Fruit fly (Drosophila melanogaster) whole organism, embryonic: ENCODE measurements around the gene Sb.

Experiments used
- CG10209 ChIP-seq: fragments of 200-800 bp; sonication (Bioruptor generic); optimal IDR thresholded peaks from 3 replicates; lab custom pipeline; 2017; ENCODE audit warnings: missing biosample characterization, mild to moderate bottlenecking, missing genetic modification characterization, missing genetic modification reagents
- CG11504 ChIP-seq: fragments of 200-800 bp; sonication (Bioruptor generic); optimal IDR thresholded peaks from 3 replicates; lab custom pipeline; 2019; ENCODE audit warnings: missing biosample characterization, mild to moderate bottlenecking, missing genetic modification characterization, moderate library complexity
- CG11723 ChIP-seq: fragments of 200-800 bp; sonication (Bioruptor generic); optimal IDR thresholded peaks from 2 replicates; lab custom pipeline; 2017; ENCODE audit warnings: missing biosample characterization, mild to moderate bottlenecking, missing genetic modification characterization
- CG13123 ChIP-seq: fragments of 200-800 bp; sonication (Bioruptor generic); optimal IDR thresholded peaks from 2 replicates; lab custom pipeline; 2016; ENCODE audit warnings: missing biosample characterization, missing genetic modification characterization
- CG1603 ChIP-seq: fragments of 200-800 bp; sonication (Bioruptor generic); optimal IDR thresholded peaks from 2 replicates; lab custom pipeline; 2019; ENCODE audit warnings: missing biosample characterization, mild to moderate bottlenecking, missing genetic modification characterization, moderate library complexity
- CG17361 ChIP-seq: fragments of 200-800 bp; sonication (Bioruptor generic); IDR thresholded peaks from 3 replicates; pipeline ENCODE4 v1.3.6; 2022; ENCODE audit warnings: missing biosample characterization, missing genetic modification characterization
- CG2678 ChIP-seq: fragments of 200-800 bp; sonication (Bioruptor generic); optimal IDR thresholded peaks from 3 replicates; lab custom pipeline; 2019; ENCODE audit warnings: missing biosample characterization, mild to moderate bottlenecking, missing genetic modification characterization, moderate library complexity
- CG30020 ChIP-seq: fragments of 200-800 bp; optimal IDR thresholded peaks from 2 replicates; lab custom pipeline; 2019; ENCODE audit warnings: missing biosample characterization, mild to moderate bottlenecking, missing genetic modification characterization, moderate library complexity
- CG32532 ChIP-seq: fragments of 200-800 bp; sonication (Bioruptor generic); IDR thresholded peaks from 2 replicates; pipeline ENCODE4 v1.3.6; 2022; ENCODE audit warnings: missing biosample characterization, missing genetic modification characterization
- CG33213 ChIP-seq: fragments of 200-800 bp; sonication (Bioruptor generic); optimal IDR thresholded peaks from 3 replicates; lab custom pipeline; 2016; ENCODE audit warnings: missing biosample characterization, missing genetic modification characterization
- CG6765 ChIP-seq: fragments of 200-800 bp; sonication (Bioruptor generic); optimal IDR thresholded peaks from 3 replicates; lab custom pipeline; 2017; ENCODE audit warnings: missing biosample characterization, mild to moderate bottlenecking, missing genetic modification characterization
- CG8290 ChIP-seq, 3 experiments: fragments of 200-800 bp; sonication (Bioruptor generic); optimal IDR thresholded peaks; 2 replicates each; lab custom pipeline; 2016 to 2019; ENCODE audit warnings: missing biosample characterization in 3 of 3, missing genetic modification characterization in 3 of 3, mild to moderate bottlenecking in 2 of 3, moderate library complexity in 1 of 3
- CG8765 ChIP-seq: fragments of 200-800 bp; sonication (Bioruptor generic); IDR thresholded peaks from 2 replicates; pipeline ENCODE4 v1.3.6; 2022; ENCODE audit warnings: missing biosample characterization, missing genetic modification characterization
- Dad ChIP-seq: fragments of 200-800 bp; sonication (Bioruptor generic); optimal IDR thresholded peaks from 3 replicates; lab custom pipeline; 2016; ENCODE audit warnings: missing biosample characterization, missing genetic modification characterization
- Dfd ChIP-seq, 2 experiments: fragments of >200 bp; optimal IDR thresholded peaks; 2 replicates each; lab custom pipeline; 2017; ENCODE audit warnings: missing biosample characterization in 2 of 2, missing genetic modification characterization in 2 of 2
- Dll ChIP-seq: fragments of 200-800 bp; sonication (Bioruptor generic); IDR thresholded peaks from 4 replicates; pipeline ENCODE4 v1.3.6; 2022; ENCODE audit warnings: missing biosample characterization, missing genetic modification characterization; ENCODE audit not compliant: partially characterized antibody
- Doc3 ChIP-seq: fragments of 200-800 bp; sonication (Bioruptor generic); IDR thresholded peaks from 3 replicates; pipeline ENCODE4 v1.3.6; 2022; ENCODE audit warnings: missing biosample characterization, missing genetic modification characterization; ENCODE audit not compliant: partially characterized antibody
- Drgx ChIP-seq: fragments of 200-800 bp; sonication (Bioruptor generic); IDR thresholded peaks from 2 replicates; pipeline ENCODE4 v1.3.6; 2022; ENCODE audit warnings: missing biosample characterization, missing genetic modification characterization
- Fer3 ChIP-seq: fragments of 200-800 bp; sonication (Bioruptor generic); optimal IDR thresholded peaks from 2 replicates; lab custom pipeline; 2018; ENCODE audit warnings: missing biosample characterization, mild to moderate bottlenecking, missing genetic modification characterization, moderate library complexity
- NK7.1 ChIP-seq: fragments of 200-800 bp; sonication (Bioruptor generic); optimal IDR thresholded peaks from 3 replicates; lab custom pipeline; 2016; ENCODE audit warnings: missing biosample characterization, missing genetic modification characterization
- Oaz ChIP-seq: fragments of 200-800 bp; sonication (Bioruptor generic); IDR thresholded peaks from 2 replicates; pipeline ENCODE4 v1.3.6; 2022; ENCODE audit warnings: missing biosample characterization, missing genetic modification characterization
- Opbp ChIP-seq: fragments of 200-800 bp; sonication (Bioruptor generic); IDR thresholded peaks from 3 replicates; pipeline ENCODE4 v1.3.6; 2022; ENCODE audit warnings: missing biosample characterization, missing genetic modification characterization; ENCODE audit not compliant: partially characterized antibody
- Optix ChIP-seq: fragments of 200-800 bp; sonication (Bioruptor generic); IDR thresholded peaks from 3 replicates; pipeline ENCODE4 v1.3.6; 2022; ENCODE audit warnings: missing biosample characterization, missing genetic modification characterization
- Rx ChIP-seq: fragments of 200-800 bp; sonication (Bioruptor generic); IDR thresholded peaks from 2 replicates; pipeline ENCODE4 v1.3.6; 2022; ENCODE audit warnings: missing biosample characterization, missing genetic modification characterization
- Trl ChIP-seq, 3 experiments: fragments of >200 bp in 2 of 3; fragments of 200-800 bp in 1 of 3; sonication (Bioruptor generic) in 1 of 3; optimal IDR thresholded peaks; 2 replicates in 1 of 3; 3 replicates in 2 of 3; lab custom pipeline; 2016 to 2017; ENCODE audit warnings: missing biosample characterization in 1 of 3, missing genetic modification characterization in 1 of 3
- Xrp1 ChIP-seq: fragments of 200-800 bp; sonication (Bioruptor generic); IDR thresholded peaks from 2 replicates; pipeline ENCODE4 v1.3.6; 2022; ENCODE audit warnings: missing biosample characterization, missing genetic modification characterization
- al ChIP-seq: fragments of 200-800 bp; sonication (Bioruptor generic); IDR thresholded peaks from 2 replicates; pipeline ENCODE4 v1.3.6; 2022; ENCODE audit warnings: missing biosample characterization, missing genetic modification characterization
- ara ChIP-seq: fragments of 200-800 bp; sonication (Bioruptor generic); IDR thresholded peaks from 2 replicates; pipeline ENCODE4 v1.3.6; 2022; ENCODE audit warnings: missing biosample characterization, missing genetic modification characterization
- btn ChIP-seq: fragments of 200-800 bp; sonication (Bioruptor generic); optimal IDR thresholded peaks from 2 replicates; lab custom pipeline; 2016; ENCODE audit warnings: missing biosample characterization, missing genetic modification characterization
- caup ChIP-seq: fragments of 200-800 bp; sonication (Bioruptor generic); optimal IDR thresholded peaks from 3 replicates; lab custom pipeline; 2017; ENCODE audit warnings: missing biosample characterization, mild to moderate bottlenecking, missing genetic modification characterization, moderate library complexity; ENCODE audit not compliant: severe bottlenecking
- chinmo ChIP-seq: fragments of 200-800 bp; sonication (Bioruptor generic); IDR thresholded peaks from 4 replicates; pipeline ENCODE4 v1.3.6; 2022; ENCODE audit warnings: missing biosample characterization, missing genetic modification characterization; ENCODE audit not compliant: partially characterized antibody
- danr ChIP-seq: fragments of 200-800 bp; sonication (Bioruptor generic); IDR thresholded peaks from 2 replicates; pipeline ENCODE4 v1.3.6; 2022; ENCODE audit warnings: missing biosample characterization, missing genetic modification characterization
- dysf ChIP-seq: fragments of 200-800 bp; sonication (Bioruptor generic); IDR thresholded peaks from 3 replicates; pipeline ENCODE4 v1.3.6; 2022; ENCODE audit warnings: missing biosample characterization, missing genetic modification characterization
- esg ChIP-seq: fragments of 200-800 bp; sonication (Bioruptor generic); conservative IDR thresholded peaks from 2 replicates; pipeline ENCODE4 v1.3.6; 2022; ENCODE audit warnings: missing biosample characterization, missing genetic modification characterization
- eyg ChIP-seq: fragments of 200-800 bp; sonication (Bioruptor generic); optimal IDR thresholded peaks from 3 replicates; lab custom pipeline; 2016; ENCODE audit warnings: missing biosample characterization, missing genetic modification characterization
- gem ChIP-seq: fragments of 200-800 bp; sonication (Bioruptor generic); optimal IDR thresholded peaks from 2 replicates; lab custom pipeline; 2019; ENCODE audit warnings: missing biosample characterization, mild to moderate bottlenecking, missing genetic modification characterization, moderate library complexity
- inv ChIP-seq: fragments of 200-800 bp; sonication (Bioruptor generic); IDR thresholded peaks from 2 replicates; pipeline ENCODE4 v1.3.6; 2022; ENCODE audit warnings: missing biosample characterization, missing genetic modification characterization; ENCODE audit not compliant: partially characterized antibody
- jigr1 ChIP-seq: fragments of 200-800 bp; sonication (Bioruptor generic); IDR thresholded peaks from 3 replicates; pipeline ENCODE4 v1.3.6; 2022; ENCODE audit warnings: missing biosample characterization, missing genetic modification characterization
- mld ChIP-seq: fragments of 200-800 bp; sonication (Bioruptor generic); IDR thresholded peaks from 3 replicates; pipeline ENCODE4 v1.3.6; 2022; ENCODE audit warnings: missing biosample characterization, missing genetic modification characterization; ENCODE audit not compliant: partially characterized antibody
- odd ChIP-seq: fragments of 200-800 bp; sonication (Bioruptor generic); optimal IDR thresholded peaks from 2 replicates; lab custom pipeline; 2017; ENCODE audit warnings: missing biosample characterization, mild to moderate bottlenecking, missing genetic modification characterization
- org-1 ChIP-seq: fragments of 200-800 bp; sonication (Bioruptor generic); optimal IDR thresholded peaks from 2 replicates; lab custom pipeline; 2017; ENCODE audit warnings: missing biosample characterization, missing genetic modification characterization
- run ChIP-seq: fragments of 200-800 bp; sonication (Bioruptor generic); optimal IDR thresholded peaks from 3 replicates; lab custom pipeline; 2018; ENCODE audit warnings: missing biosample characterization, mild to moderate bottlenecking, missing genetic modification characterization
- sens ChIP-seq: fragments of 200-800 bp; sonication (Bioruptor generic); peaks from one replicate; lab custom pipeline; 2016; ENCODE audit warnings: missing biosample characterization, missing genetic modification characterization
- sens-2 ChIP-seq: fragments of 200-800 bp; sonication (Bioruptor generic); IDR thresholded peaks from 2 replicates; pipeline ENCODE4 v1.3.6; 2022; ENCODE audit warnings: missing biosample characterization, missing genetic modification characterization
- slou ChIP-seq: fragments of 200-800 bp; sonication (Bioruptor generic); optimal IDR thresholded peaks from 3 replicates; lab custom pipeline; 2016; ENCODE audit warnings: missing biosample characterization, missing genetic modification characterization
- tap ChIP-seq: fragments of 200-800 bp; optimal IDR thresholded peaks from 3 replicates; lab custom pipeline; 2019; ENCODE audit warnings: missing biosample characterization, mild to moderate bottlenecking, missing genetic modification characterization, moderate library complexity
- tup ChIP-seq: fragments of 200-800 bp; sonication (Bioruptor generic); optimal IDR thresholded peaks from 2 replicates; lab custom pipeline; 2016; ENCODE audit warnings: missing biosample characterization, mild to moderate bottlenecking, missing genetic modification characterization, moderate library complexity
- tx ChIP-seq: fragments of 200-800 bp; sonication (Bioruptor generic); optimal IDR thresholded peaks from 2 replicates; lab custom pipeline; 2016; ENCODE audit warnings: missing biosample characterization, missing genetic modification characterization
- zfh2 ChIP-seq: fragments of 200-800 bp; sonication (Bioruptor generic); optimal IDR thresholded peaks from 2 replicates; lab custom pipeline; 2016; ENCODE audit warnings: missing biosample characterization, missing genetic modification characterization

The Sb gene

DNA sequence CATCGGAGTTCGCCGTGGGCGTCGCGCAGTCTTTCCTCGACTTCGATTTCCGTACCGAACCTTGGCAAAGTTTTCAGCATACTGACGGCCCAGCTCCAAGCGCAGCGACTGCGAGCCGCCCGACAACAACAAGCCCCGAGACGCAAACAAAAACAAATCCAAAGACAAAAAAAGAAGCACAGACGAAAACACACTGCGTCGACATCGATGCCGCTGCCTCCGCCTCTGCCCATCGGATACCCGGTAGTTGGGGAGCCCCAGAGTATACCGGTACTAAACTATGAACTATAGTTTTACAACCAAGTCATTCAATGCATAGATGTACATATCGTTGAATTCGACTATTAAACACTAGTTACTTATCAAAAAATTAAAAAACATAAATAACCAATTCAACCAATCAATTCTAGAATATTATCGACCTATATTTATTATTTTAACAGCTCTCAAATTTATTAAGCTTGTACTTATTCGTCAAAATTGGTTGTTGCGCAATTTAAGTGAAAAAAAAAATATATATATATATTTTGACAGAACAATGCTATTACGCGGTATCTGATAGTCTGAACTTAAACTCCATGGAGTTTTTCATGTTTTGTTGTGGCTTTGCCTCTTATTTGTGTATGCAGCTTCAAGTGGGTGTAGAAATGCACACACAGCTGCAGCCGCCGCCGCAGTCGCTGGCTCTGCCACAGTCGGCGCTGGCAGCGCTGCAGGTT, 21.8 kb upstream of the Sb start (continued):
- no peak for TF ChIP-seq danr
- no peak for TF ChIP-seq inv (GFP tag; lab: Robert Waterston, UW)
- 0 out of 2 replicates have a peak, but pooled peaks have one; percentile 20 for TF ChIP-seq Rx (GFP tag; lab: Robert Waterston, UW)
- peak; percentile 73 for TF ChIP-seq run
- no peak for TF ChIP-seq Opbp (GFP tag; lab: Robert Waterston, UW)
- no peak for TF ChIP-seq CG32532 (GFP tag; lab: Robert Waterston, UW)
- no peak for TF ChIP-seq slou
- peak; percentile 56; the same call in 1 of the 3 replicates for TF ChIP-seq dysf
- no peak for TF ChIP-seq tap (tag; lab: Kevin White, UChicago)
- 0 out of 3 replicates have a peak, but pooled peaks have one; percentile 34 for TF ChIP-seq jigr1 (GFP tag; lab: Robert Waterston, UW)
- TF ChIP-seq Fer3 (tag; lab: Kevin White, UChicago), result peak; percentile 40
- TF ChIP-seq Xrp1 (GFP tag; lab: Robert Waterston, UW), result peak; percentile 63
- no peak for TF ChIP-seq zfh2 (GFP tag; lab: Kevin White, UChicago)
- no peak for TF ChIP-seq Oaz
- peak; percentile 95 for TF ChIP-seq sens (GFP tag; lab: Kevin White, UChicago)
- TF ChIP-seq CG11723 (GFP tag; lab: Kevin White, UChicago), result peak; percentile 77
- TF ChIP-seq esg (GFP tag; lab: Robert Waterston, UW), result peak; percentile 48
- peak; percentile 47 for TF ChIP-seq CG1603 (tag; lab: Kevin White, UChicago)
- peak; percentile 77 for TF ChIP-seq odd (GFP tag; lab: Kevin White, UChicago)
- TF ChIP-seq org-1, result peak; percentile 71
- no peak for TF ChIP-seq Trl (optimal IDR thresholded peaks at IDR 0.05; lab: Kevin White, UChicago)
- TF ChIP-seq Trl (GFP tag; optimal IDR thresholded peaks at IDR 0.05; lab: Kevin White, UChicago), result peak; percentile 12
- peak; percentile 59 for TF ChIP-seq CG13123 (GFP tag; lab: Kevin White, UChicago)
- no peak for TF ChIP-seq CG30020
- peak; percentile 76 for TF ChIP-seq CG10209 (GFP tag; lab: Kevin White, UChicago)
- TF ChIP-seq Dad (GFP tag; lab: Kevin White, UChicago), result no peak
- no peak for TF ChIP-seq Optix
- TF ChIP-seq Drgx (GFP tag; lab: Robert Waterston, UW), result peak; percentile 70
- no peak for TF ChIP-seq Doc3 (GFP tag; lab: Robert Waterston, UW)
- TF ChIP-seq caup (GFP tag; lab: Kevin White, UChicago), result peak; percentile 30
- TF ChIP-seq CG33213 (GFP tag; lab: Kevin White, UChicago), result no peak
- TF ChIP-seq sens-2, result no peak
- no peak for TF ChIP-seq Dfd (GFP tag; optimal IDR thresholded peaks at IDR 0.05; lab: Kevin White, UChicago)
- no peak for TF ChIP-seq NK7.1 (GFP tag; lab: Kevin White, UChicago)
- TF ChIP-seq chinmo (GFP tag; lab: Robert Waterston, UW), result peak; percentile 94; the same call in 3 of the 4 replicates
- no peak for TF ChIP-seq btn (GFP tag; lab: Kevin White, UChicago)
- TF ChIP-seq CG17361, result peak; percentile 96
- no peak for TF ChIP-seq ara (GFP tag; lab: Robert Waterston, UW)
- peak; percentile 89 for TF ChIP-seq CG2678
- TF ChIP-seq CG11504 (tag; lab: Kevin White, UChicago), result peak; percentile 90
- no peak for TF ChIP-seq al
- TF ChIP-seq tup (GFP tag; lab: Kevin White, UChicago), result no peak
- peak; percentile 28 for TF ChIP-seq CG6765
- no peak for TF ChIP-seq tx
- TF ChIP-seq mld (GFP tag; lab: Robert Waterston, UW), result no peak
- TF ChIP-seq gem (tag; lab: Kevin White, UChicago), result peak; percentile 92
- peak; percentile 15 for TF ChIP-seq CG8290 (GFP tag; optimal IDR thresholded peaks at IDR 0.05; lab: Kevin White, UChicago)
- peak in 1 of 2 experiments; percentile 21 for TF ChIP-seq CG8290 (tag; optimal IDR thresholded peaks at IDR 0.05; lab: Kevin White, UChicago)
- no peak for TF ChIP-seq CG8765
- TF ChIP-seq Dll (GFP tag; lab: Robert Waterston, UW), result no peak
- TF ChIP-seq eyg (GFP tag; lab: Kevin White, UChicago), result no peak
